Fruit fly (Drosophila melanogaster) Kc167 (cell line): Measurements from ENCODE around the gene ZnT77C.

ENCODE experiments used
- Myc ChIP-seq: fragments of >200 bp; optimal IDR thresholded peaks from 2 replicates; lab custom pipeline; 2017; ENCODE audit warnings: missing external identifiers
- Sin3A ChIP-seq: fragments of >200 bp; optimal IDR thresholded peaks from 2 replicates; lab custom pipeline; 2018; ENCODE audit warnings: missing external identifiers
- h ChIP-seq: fragments of >200 bp; optimal IDR thresholded peaks from 3 replicates; lab custom pipeline; 2018; ENCODE audit warnings: missing external identifiers
- insv ChIP-seq: fragments of >200 bp; optimal IDR thresholded peaks from 3 replicates; lab custom pipeline; 2018; ENCODE audit warnings: missing external identifiers
- psq ChIP-seq: fragments of >200 bp; optimal IDR thresholded peaks from 2 replicates; lab custom pipeline; 2017; ENCODE audit warnings: missing external identifiers
- ttk ChIP-seq: sonication (Bioruptor generic); optimal IDR thresholded peaks from 2 replicates; lab custom pipeline; 2017; ENCODE audit warnings: missing external identifiers

DNA sequence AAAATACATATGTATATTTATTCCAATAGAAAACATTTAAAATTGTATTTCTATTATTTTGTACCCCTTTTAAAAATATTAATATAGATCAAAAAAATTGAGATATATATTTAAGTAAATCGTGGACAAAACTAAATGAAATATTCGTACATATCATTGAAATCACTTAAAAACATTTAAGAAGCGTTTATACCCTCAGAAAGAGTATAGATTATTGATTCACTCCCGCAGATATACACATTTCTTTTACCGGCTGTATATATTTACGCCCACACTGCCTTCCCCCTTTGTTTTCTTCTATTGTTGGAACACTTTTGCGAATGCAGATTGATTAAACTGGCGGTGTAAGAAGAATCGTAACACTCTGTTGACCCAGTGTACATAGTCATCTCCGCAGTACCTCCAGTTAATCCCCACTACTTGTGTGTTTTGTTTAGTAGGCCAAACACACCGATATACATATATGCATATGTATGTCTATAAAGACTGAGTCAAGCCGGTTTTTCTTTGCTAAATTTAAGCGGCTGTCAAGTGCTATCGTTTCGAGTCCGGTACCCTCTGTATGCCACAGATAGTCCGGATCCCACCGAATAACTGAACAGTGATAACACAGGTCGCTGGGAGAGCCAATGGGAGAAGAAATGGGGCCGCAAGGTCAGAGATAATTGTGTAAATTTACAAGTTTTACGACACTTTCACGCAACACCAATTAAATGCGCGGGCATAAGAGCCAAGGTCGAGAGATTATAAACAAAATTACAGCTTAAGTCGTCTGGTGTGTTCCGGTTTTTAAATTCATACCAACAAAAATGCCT is 23.0 kb downstream of the ZnT77C start:
- TF ChIP-seq psq (no peak), h (lab: Kevin White, UChicago) (no peak), insv (lab: Kevin White, UChicago) (no peak), Myc (lab: Kevin White, UChicago) (no peak), ttk (lab: Kevin White, UChicago) (no peak), Sin3A (lab: Kevin White, UChicago) (no peak)
